Fruit fly (Drosophila melanogaster): ENCODE results near the gene fd3F.
"Not testable (repeated sequence)": the region's sequence is repeated elsewhere in the genome, so short reads cannot be mapped to it uniquely, and the experiment has no call there.

fd3F gene

DNA sequence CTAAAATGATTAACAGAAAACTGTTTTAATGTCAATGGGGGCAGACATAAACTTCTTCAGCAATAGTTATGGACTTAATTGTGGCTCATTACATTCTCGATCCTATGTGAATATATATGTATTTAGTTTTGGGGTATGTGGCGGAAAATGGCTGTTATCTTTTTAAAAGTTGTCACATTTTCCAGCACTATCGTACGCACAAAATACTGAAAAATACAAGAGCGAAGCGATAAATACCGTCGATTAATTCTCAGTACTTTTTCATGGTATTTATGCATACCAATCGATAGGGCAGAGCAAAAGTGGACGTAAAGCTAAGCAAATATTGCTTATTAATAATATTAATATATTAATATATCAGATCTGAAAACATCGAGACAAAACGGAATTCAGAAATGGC is 12.3 kb upstream of the fd3F start, which contains the start of gene HIP-R (continued):
- peak; percentile 18 for TF ChIP-seq Dp (GFP tag; optimal IDR thresholded peaks at IDR 0.05)
- TF ChIP-seq CG16813 (GFP tag; IDR thresholded peaks at IDR 0.05; ENCODE audit: partially characterized antibody), result peak; percentile 68
- TF ChIP-seq CG34224 (GFP tag; IDR thresholded peaks at IDR 0.05; ENCODE audit: partially characterized antibody), result peak; percentile 71
- peak; percentile 57; the same call in 1 of the 2 replicates for TF ChIP-seq inv (GFP tag; IDR thresholded peaks at IDR 0.05; ENCODE audit: partially characterized antibody)
- TF ChIP-seq CG6791 (GFP tag; IDR thresholded peaks at IDR 0.05; ENCODE audit: partially characterized antibody), result peak; percentile 67
- TF ChIP-seq tna (GFP tag; IDR thresholded peaks at IDR 0.05; ENCODE audit: partially characterized antibody), result peak; percentile 17
- peak; percentile 67 for TF ChIP-seq HLH4C (GFP tag; IDR thresholded peaks at IDR 0.05; ENCODE audit: partially characterized antibody)
- TF ChIP-seq mld (GFP tag; IDR thresholded peaks at IDR 0.05; ENCODE audit: partially characterized antibody), result 0 out of 3 replicates have a peak, but pooled peaks have one; percentile 7
- peak; percentile 45; the same call in 1 of the 2 replicates for TF ChIP-seq MBD-R2 (GFP tag; IDR thresholded peaks at IDR 0.05)
- TF ChIP-seq bbx (GFP tag; IDR thresholded peaks at IDR 0.05; ENCODE audit: partially characterized antibody), result peak; percentile 73
- TF ChIP-seq hbn (GFP tag; IDR thresholded peaks at IDR 0.05; ENCODE audit: partially characterized antibody), result peak; percentile 62
- peak; percentile 72 for TF ChIP-seq unc-4 (GFP tag; IDR thresholded peaks at IDR 0.05; ENCODE audit: partially characterized antibody)
- peak; percentile 53 for TF ChIP-seq Doc3 (GFP tag; IDR thresholded peaks at IDR 0.05; ENCODE audit: partially characterized antibody)
- TF ChIP-seq Dll (GFP tag; IDR thresholded peaks at IDR 0.05; ENCODE audit: partially characterized antibody), result peak; percentile 76

DNA sequence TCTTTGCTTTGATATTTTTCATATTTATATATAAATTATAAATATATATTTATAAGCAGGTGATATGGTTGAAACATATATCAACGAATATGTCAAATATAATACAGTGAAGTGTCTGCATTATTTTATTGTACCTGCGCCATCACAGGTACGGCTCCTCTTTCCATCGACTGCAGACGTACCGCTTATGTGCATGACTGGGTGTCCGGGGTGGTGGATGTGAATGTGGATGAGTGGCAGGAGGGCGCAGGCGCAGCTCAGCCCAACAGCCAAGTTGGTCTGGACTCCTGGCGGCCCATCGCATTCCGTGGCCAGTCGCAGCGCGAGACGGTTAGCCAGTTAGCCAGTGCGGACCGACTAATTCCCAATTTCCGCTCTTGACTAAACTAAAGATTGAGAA is 9.2 kb upstream of the fd3F start, which contains the start of gene Crg-1:
Gene Crg-1, plus strand, starts transcription at position 301 of the 400 bp plus-strand sequence.
- TF ChIP-seq gem (tag; optimal IDR thresholded peaks at IDR 0.05); Vsx1 (GFP tag; optimal IDR thresholded peaks at IDR 0.05); CG16779 (GFP tag; IDR thresholded peaks at IDR 0.05): not testable (repeated sequence)

DNA sequence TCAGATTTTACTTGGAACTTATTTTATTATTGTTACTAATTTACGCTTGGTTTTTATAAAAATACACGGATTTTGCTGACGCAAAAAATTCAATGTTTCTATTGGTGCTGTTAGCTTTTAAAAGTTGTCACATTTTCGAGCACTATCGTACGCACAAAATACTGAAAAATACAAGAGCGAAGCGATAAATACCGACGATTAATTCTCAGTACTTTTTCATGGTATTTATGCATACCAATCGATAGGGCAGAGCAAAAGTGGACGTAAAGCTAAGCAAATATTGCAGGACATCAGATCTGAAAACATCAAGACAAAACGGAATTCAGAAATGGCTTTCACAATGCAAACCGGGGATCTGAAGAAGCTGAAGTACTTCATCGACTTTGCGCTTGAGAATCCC is 3.2 kb upstream of the fd3F start, which contains the start of gene HIP:
Gene HIP, plus strand, starts transcription at position 232 of the 400 bp plus-strand sequence.
- TF ChIP-seq hbn (GFP tag; IDR thresholded peaks at IDR 0.05; ENCODE audit: partially characterized antibody) (peak; percentile 53), CG16813 (GFP tag; IDR thresholded peaks at IDR 0.05; ENCODE audit: partially characterized antibody) (peak; percentile 72), vnd (GFP tag; IDR thresholded peaks at IDR 0.05; ENCODE audit: partially characterized antibody) (peak; percentile 67; the same call in 2 of the 3 replicates), mld (GFP tag; IDR thresholded peaks at IDR 0.05; ENCODE audit: partially characterized antibody) (0 out of 3 replicates have a peak, but pooled peaks have one; percentile 37), CG6791 (GFP tag; IDR thresholded peaks at IDR 0.05; ENCODE audit: partially characterized antibody) (peak; percentile 73), E2f2 (GFP tag; IDR thresholded peaks at IDR 0.05) (peak; percentile 79), CG1603 (tag; optimal IDR thresholded peaks at IDR 0.05) (peak; percentile 15), Dp (GFP tag; optimal IDR thresholded peaks at IDR 0.05) (peak; percentile 54), chinmo (GFP tag; IDR thresholded peaks at IDR 0.05; ENCODE audit: partially characterized antibody) (0 out of 4 replicates have a peak, but pooled peaks have one; percentile 56), zen2 (GFP tag; IDR thresholded peaks at IDR 0.05; ENCODE audit: partially characterized antibody) (peak; percentile 63; the same call in 2 of the 3 replicates), amos (GFP tag; IDR thresholded peaks at IDR 0.05; ENCODE audit: partially characterized antibody) (peak; percentile 75), CG2116 (GFP tag; optimal IDR thresholded peaks at IDR 0.05) (peak; percentile 2), CG10267 (tag; optimal IDR thresholded peaks at IDR 0.05) (peak; percentile 7), sna (GFP tag; IDR thresholded peaks at IDR 0.05; ENCODE audit: partially characterized antibody) (peak; percentile 65), stwl (tag; optimal IDR thresholded peaks at IDR 0.05) (peak; percentile 61), pzg (GFP tag; optimal IDR thresholded peaks at IDR 0.05) (peak; percentile 51), Bgb (GFP tag; IDR thresholded peaks at IDR 0.05; ENCODE audit: partially characterized antibody) (peak; percentile 81), Scr (GFP tag; IDR thresholded peaks at IDR 0.05; ENCODE audit: partially characterized antibody) (peak; percentile 79), CG34224 (GFP tag; IDR thresholded peaks at IDR 0.05; ENCODE audit: partially characterized antibody) (peak; percentile 74), CG2129 (GFP tag; IDR thresholded peaks at IDR 0.05; ENCODE audit: partially characterized antibody) (peak; percentile 57), tna (GFP tag; IDR thresholded peaks at IDR 0.05; ENCODE audit: partially characterized antibody) (peak; percentile 65), Myb (GFP tag; optimal IDR thresholded peaks at IDR 0.05) (peak; percentile 35), inv (GFP tag; IDR thresholded peaks at IDR 0.05; ENCODE audit: partially characterized antibody) (peak; percentile 58), onecut (GFP tag; IDR thresholded peaks at IDR 0.05) (0 out of 2 replicates have a peak, but pooled peaks have one; percentile 13), unc-4 (GFP tag; IDR thresholded peaks at IDR 0.05; ENCODE audit: partially characterized antibody) (peak; percentile 77), nerfin-2 (GFP tag; IDR thresholded peaks at IDR 0.05; ENCODE audit: partially characterized antibody) (peak; percentile 65), gfzf (GFP tag; optimal IDR thresholded peaks at IDR 0.05) (peak; percentile 61), knrl (GFP tag; IDR thresholded peaks at IDR 0.05; ENCODE audit: partially characterized antibody) (peak; percentile 70; the same call in 2 of the 3 replicates), Opbp (GFP tag; IDR thresholded peaks at IDR 0.05; ENCODE audit: partially characterized antibody) (peak; percentile 80; the same call in 2 of the 3 replicates), Dll (GFP tag; IDR thresholded peaks at IDR 0.05; ENCODE audit: partially characterized antibody) (peak; percentile 75), bbx (GFP tag; IDR thresholded peaks at IDR 0.05; ENCODE audit: partially characterized antibody) (peak; percentile 71), HLH4C (GFP tag; IDR thresholded peaks at IDR 0.05; ENCODE audit: partially characterized antibody) (peak; percentile 68), MBD-R2 (GFP tag; IDR thresholded peaks at IDR 0.05) (peak; percentile 65), CG13287 (GFP tag; IDR thresholded peaks at IDR 0.05; ENCODE audit: partially characterized antibody) (peak; percentile 84)

Measured in whole organism, embryonic.